Worm (Caenorhabditis elegans): ENCODE data around the gene metl-18.

Gene metl-18

DNA sequence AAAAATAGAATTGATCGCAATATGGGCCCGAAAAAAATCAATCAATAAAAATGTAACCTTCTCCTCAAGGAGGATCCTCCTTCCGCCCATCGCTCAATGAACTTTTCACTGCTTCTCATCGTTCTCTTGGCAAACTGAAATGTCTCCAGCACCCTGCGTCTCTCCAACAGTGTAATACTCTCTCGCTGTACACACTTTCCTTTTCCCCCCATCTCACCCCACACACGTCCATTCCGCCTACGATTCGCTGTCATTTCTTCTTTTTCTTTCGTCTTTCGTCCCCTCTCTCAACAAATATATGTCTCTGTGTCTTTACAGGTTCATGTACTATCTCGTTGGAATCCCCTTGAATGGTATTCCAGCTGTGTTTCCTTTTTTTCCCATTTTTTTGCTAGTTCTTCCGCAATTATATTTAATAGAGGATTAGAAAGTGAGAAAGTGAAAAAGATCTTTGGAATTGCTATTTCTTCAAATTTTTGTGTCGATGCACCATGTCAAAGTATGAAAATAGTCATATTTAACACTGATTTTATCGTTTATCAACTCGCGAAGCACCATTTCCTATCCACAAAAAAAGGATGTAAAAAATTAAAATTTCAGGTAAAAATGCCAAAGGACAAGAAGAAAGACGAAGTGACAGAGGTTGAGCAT, 46.0 kb downstream of the metl-18 start, which contains the start of gene rsu-1 (continued):
- TF ChIP-seq hrde-1 (tag; optimal IDR thresholded peaks at IDR 0.05; ENCODE audit: borderline replicate concordance) (no peak), mxl-1 (tag; optimal IDR thresholded peaks at IDR 0.05) (no peak), ztf-22 (GFP tag; optimal IDR thresholded peaks at IDR 0.05) (no peak), let-607 (tag; optimal IDR thresholded peaks at IDR 0.05) (no peak), aptf-3 (GFP tag; IDR thresholded peaks at IDR 0.05) (no peak), dox-1 (GFP tag; IDR thresholded peaks at IDR 0.05) (peak; percentile 34; the same call in 1 of the 2 replicates), lin-54 (GFP tag; optimal IDR thresholded peaks at IDR 0.05) (peak; percentile 15), Y67H2A.10 (GFP tag; conservative IDR thresholded peaks at IDR 0.05) (no peak), dpl-1 (GFP tag; optimal IDR thresholded peaks at IDR 0.05) (no peak), Y53G8AR.9 (GFP tag; conservative IDR thresholded peaks at IDR 0.05) (0 out of 2 replicates have a peak, but pooled peaks have one; percentile 12), attf-5 (GFP tag; optimal IDR thresholded peaks at IDR 0.05) (peak; percentile 31), F49E8.2 (tag; optimal IDR thresholded peaks at IDR 0.05; ENCODE audit: insufficient read depth) (no peak), nhr-80 (tag; optimal IDR thresholded peaks at IDR 0.05) (peak; percentile 58), C06A6.2 (GFP tag; conservative IDR thresholded peaks at IDR 0.05) (no peak), tlf-1 (GFP tag; optimal IDR thresholded peaks at IDR 0.05) (no peak), gei-17 (GFP tag; optimal IDR thresholded peaks at IDR 0.05) (no peak), madf-10 (tag; optimal IDR thresholded peaks at IDR 0.05) (no peak)

DNA sequence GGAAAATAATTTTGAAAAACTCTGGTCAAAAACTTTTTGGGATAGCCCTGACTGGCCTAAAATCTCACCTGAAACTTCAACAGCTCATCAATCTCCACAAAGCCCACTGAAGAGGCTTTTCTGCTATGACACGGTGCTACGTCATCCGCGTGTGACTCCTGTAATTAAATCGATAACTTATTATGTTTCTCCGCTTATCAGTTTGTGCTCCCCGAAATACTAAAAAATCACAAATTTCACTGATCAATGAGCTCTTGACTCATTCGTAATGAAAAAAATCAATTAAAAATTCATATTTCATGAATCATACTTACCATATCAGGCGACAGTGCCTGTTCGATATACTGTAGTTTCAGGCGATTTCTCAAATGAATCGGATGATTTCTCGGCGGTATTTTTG, 49.5 kb downstream of the metl-18 start:
- TF ChIP-seq chd-7 (tag; optimal IDR thresholded peaks at IDR 0.05) (no peak), tlf-1 (GFP tag; optimal IDR thresholded peaks at IDR 0.05) (no peak), repo-1 (tag; optimal IDR thresholded peaks at IDR 0.05) (no peak), bed-2 (GFP tag; IDR thresholded peaks at IDR 0.05) (no peak), aptf-3 (GFP tag; IDR thresholded peaks at IDR 0.05) (no peak), Y56A3A.18 (GFP tag; IDR thresholded peaks at IDR 0.05) (no peak)

DNA sequence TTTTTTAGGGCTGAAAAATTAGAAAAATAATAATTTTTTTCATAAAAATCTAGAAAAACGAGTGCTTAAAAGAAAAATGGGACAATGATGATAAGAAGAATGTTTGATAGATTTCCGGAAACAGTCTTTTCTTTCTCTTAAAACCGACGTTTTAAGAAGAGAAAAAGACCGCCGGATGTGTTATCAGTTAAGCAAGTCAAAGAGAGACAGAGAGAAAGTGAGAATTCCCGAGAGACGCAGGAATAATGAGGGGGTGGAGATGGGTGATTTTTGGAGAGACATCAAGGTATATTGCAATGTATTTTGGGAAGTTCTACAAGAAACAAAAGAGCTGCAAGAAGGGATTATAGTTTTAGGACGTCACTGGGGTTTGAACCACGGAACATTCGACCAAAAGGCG, 50.0 kb downstream of the metl-18 start, which contains the start of gene C34C12.9:
TSS of gene C34C12.9 (minus strand) at position 16 of the 400 bp plus-strand sequence.
- TF ChIP-seq bed-2 (GFP tag; IDR thresholded peaks at IDR 0.05), result no peak
- TF ChIP-seq die-1 (tag; optimal IDR thresholded peaks at IDR 0.05), result no peak
- TF ChIP-seq aptf-2 (GFP tag; conservative IDR thresholded peaks at IDR 0.05), result no peak
- no peak for TF ChIP-seq sdz-38 (tag; optimal IDR thresholded peaks at IDR 0.05)
- 0 out of 2 replicates have a peak, but pooled peaks have one; percentile 36 for TF ChIP-seq Y56A3A.18 (GFP tag; IDR thresholded peaks at IDR 0.05)
- no peak for TF ChIP-seq hlh-12 (tag; optimal IDR thresholded peaks at IDR 0.05)
- no peak for TF ChIP-seq madf-10 (tag; optimal IDR thresholded peaks at IDR 0.05)
- no peak for TF ChIP-seq F57C9.4 (tag; optimal IDR thresholded peaks at IDR 0.05)
- no peak for TF ChIP-seq egl-18 (GFP tag; IDR thresholded peaks at IDR 0.05)
- TF ChIP-seq tbp1 (GFP tag; optimal IDR thresholded peaks at IDR 0.05), result no peak
- TF ChIP-seq snpc-4 (GFP tag; optimal IDR thresholded peaks at IDR 0.05), result no peak
- no peak for TF ChIP-seq snpc-4 (tag; optimal IDR thresholded peaks at IDR 0.05)
- no peak for TF ChIP-seq ZK185.1 (tag; optimal IDR thresholded peaks at IDR 0.05; ENCODE audit: poor library complexity, severe bottlenecking)
- no peak for TF ChIP-seq attf-5 (GFP tag; optimal IDR thresholded peaks at IDR 0.05)
- TF ChIP-seq lir-1 (GFP tag; conservative IDR thresholded peaks at IDR 0.05), result no peak
- no peak for TF ChIP-seq ets-4 (GFP tag; optimal IDR thresholded peaks at IDR 0.05)
- peak; percentile 20; the same call in 1 of the 2 replicates for TF ChIP-seq dox-1 (GFP tag; IDR thresholded peaks at IDR 0.05)
- TF ChIP-seq snpc-1.1 (tag; optimal IDR thresholded peaks at IDR 0.05; ENCODE audit: insufficient read depth), result no peak
- no peak for TF ChIP-seq lag-1 (GFP tag; IDR thresholded peaks at IDR 0.05)
- no peak for TF ChIP-seq aptf-3 (GFP tag; IDR thresholded peaks at IDR 0.05)
- TF ChIP-seq ekl-4 (GFP tag; IDR thresholded peaks at IDR 0.05), result no peak
- no peak for TF ChIP-seq nhr-90 (tag; optimal IDR thresholded peaks at IDR 0.05)
- no peak for TF ChIP-seq snpc-3.4 (tag; optimal IDR thresholded peaks at IDR 0.05)
- TF ChIP-seq nhr-80 (tag; optimal IDR thresholded peaks at IDR 0.05), result peak; percentile 54
- TF ChIP-seq athp-1 (tag; optimal IDR thresholded peaks at IDR 0.05), result no peak
